Worm (Caenorhabditis elegans) whole organism, L3 larva: Measurements from ENCODE around the gene srd-70.

Experiments
- ama-1 ChIP-seq: fragments of 150-350 bp; optimal IDR thresholded peaks from 2 replicates; lab custom pipeline; 2018
- elt-1 ChIP-seq: fragments of 150-350 bp; optimal IDR thresholded peaks from 2 replicates; lab custom pipeline; 2014; ENCODE audit warnings: missing biosample characterization, missing genetic modification characterization
- lin-39 ChIP-seq: fragments of 150-350 bp; optimal IDR thresholded peaks from 2 replicates; lab custom pipeline; 2018; ENCODE audit warnings: missing biosample characterization, missing genetic modification reagents, missing genetic modification characterization
- mdl-1 ChIP-seq: fragments of 150-350 bp; optimal IDR thresholded peaks from 2 replicates; lab custom pipeline; 2014; ENCODE audit warnings: missing biosample characterization, missing genetic modification characterization
- nhr-12 ChIP-seq: fragments of 150-350 bp; optimal IDR thresholded peaks from 2 replicates; lab custom pipeline; 2014; ENCODE audit warnings: missing biosample characterization, missing genetic modification characterization
- nhr-76 ChIP-seq: fragments of 150-350 bp; sonication (generic microtip); optimal IDR thresholded peaks from 5 replicates; lab custom pipeline; 2014; ENCODE audit warnings: missing biosample characterization, missing genetic modification characterization
- pqm-1 ChIP-seq: fragments of 150-350 bp; optimal IDR thresholded peaks from 2 replicates; lab custom pipeline; 2017; ENCODE audit warnings: missing biosample characterization, missing genetic modification characterization, inconsistent platforms
- sea-2 ChIP-seq: fragments of 150-350 bp; sonication (generic microtip); optimal IDR thresholded peaks from 4 replicates; lab custom pipeline; 2014; ENCODE audit warnings: missing biosample characterization, missing genetic modification reagents, missing genetic modification characterization
- skn-1 ChIP-seq: fragments of 150-350 bp; optimal IDR thresholded peaks from 2 replicates; lab custom pipeline; 2014; ENCODE audit warnings: missing biosample characterization, missing genetic modification characterization
- snpc-4 ChIP-seq: fragments of 150-350 bp; optimal IDR thresholded peaks from 2 replicates; lab custom pipeline; 2014; ENCODE audit warnings: missing biosample characterization, missing genetic modification characterization
- unc-62 ChIP-seq: fragments of 150-350 bp; sonication (generic microtip); optimal IDR thresholded peaks from 4 replicates; lab custom pipeline; 2014; ENCODE audit warnings: missing biosample characterization, missing genetic modification reagents, missing genetic modification characterization
- ztf-4 ChIP-seq: fragments of 150-350 bp; optimal IDR thresholded peaks from 2 replicates; lab custom pipeline; 2014; ENCODE audit warnings: missing biosample characterization, missing genetic modification characterization

DNA sequence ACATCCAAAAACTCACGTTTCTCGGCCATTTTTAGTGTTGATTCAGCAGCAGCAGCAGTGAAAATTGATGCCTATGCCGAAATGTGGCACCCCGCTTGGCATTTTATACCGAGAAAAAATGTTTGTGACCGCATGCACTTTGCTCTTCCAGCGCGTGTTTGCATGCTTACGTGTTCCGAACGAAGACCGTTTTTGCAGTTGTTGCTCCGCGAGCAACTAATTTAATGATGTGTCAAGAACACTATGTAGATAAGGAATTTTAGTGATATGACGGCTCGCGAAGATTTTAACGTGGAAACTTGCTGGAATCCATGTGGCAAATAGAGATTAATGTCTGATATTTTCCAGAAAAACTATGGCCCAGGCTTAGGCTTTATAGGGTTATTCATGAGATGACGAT is 45.1 kb downstream of the srd-70 start, which contains the start of gene dct-16:
- TF ChIP-seq unc-62 (GFP tag; lab: Kevin White, UChicago) (no peak), ztf-4 (tag; lab: Kevin White, UChicago) (no peak), mdl-1 (tag; lab: Kevin White, UChicago) (no peak), ama-1 (lab: Kevin White, UChicago) (peak; percentile 39), pqm-1 (tag; lab: Kevin White, UChicago) (peak; percentile 90), elt-1 (tag; lab: Kevin White, UChicago) (no peak), snpc-4 (tag; lab: Kevin White, UChicago) (no peak), nhr-12 (tag; lab: Kevin White, UChicago) (no peak), lin-39 (no peak), skn-1 (tag; lab: Kevin White, UChicago) (no peak), sea-2 (GFP tag; lab: Kevin White, UChicago) (no peak), nhr-76 (no peak)
